Worm (Caenorhabditis elegans) whole organism, mixed stage, embryonic: Measurements from ENCODE around the gene M195.2.

Experiments used
- M03D4.4 ChIP-seq: sonication (generic microtip); optimal IDR thresholded peaks from 2 replicates; lab custom pipeline; 2017; ENCODE audit warnings: mild to moderate bottlenecking, missing genetic modification characterization, missing compliant biosample characterization
- blmp-1 ChIP-seq: fragments of 150-350 bp; optimal IDR thresholded peaks from 2 replicates; lab custom pipeline; 2014; ENCODE audit warnings: missing biosample characterization, missing genetic modification characterization
- hlh-1 ChIP-seq: fragments of 150-350 bp; optimal IDR thresholded peaks from 2 replicates; lab custom pipeline; 2014; ENCODE audit warnings: missing biosample characterization, missing genetic modification reagents, missing genetic modification characterization
- nhr-237 ChIP-seq: fragments of 150-350 bp; optimal IDR thresholded peaks from 2 replicates; lab custom pipeline; 2014; ENCODE audit warnings: missing biosample characterization, missing genetic modification characterization
- nhr-28 ChIP-seq: fragments of 150-350 bp; optimal IDR thresholded peaks from 2 replicates; lab custom pipeline; 2014; ENCODE audit warnings: missing biosample characterization, missing genetic modification characterization
- nhr-76 ChIP-seq: sonication (generic microtip); optimal IDR thresholded peaks from 2 replicates; lab custom pipeline; 2017; ENCODE audit warnings: missing biosample characterization, missing genetic modification characterization
- pha-4 ChIP-seq: fragments of 150-350 bp; optimal IDR thresholded peaks from 2 replicates; lab custom pipeline; 2018; ENCODE audit warnings: missing biosample characterization, missing genetic modification reagents, missing genetic modification characterization
- unc-62 ChIP-seq: fragments of 150-350 bp; optimal IDR thresholded peaks from 2 replicates; lab custom pipeline; 2014; ENCODE audit warnings: missing biosample characterization, missing genetic modification reagents, missing genetic modification characterization

DNA sequence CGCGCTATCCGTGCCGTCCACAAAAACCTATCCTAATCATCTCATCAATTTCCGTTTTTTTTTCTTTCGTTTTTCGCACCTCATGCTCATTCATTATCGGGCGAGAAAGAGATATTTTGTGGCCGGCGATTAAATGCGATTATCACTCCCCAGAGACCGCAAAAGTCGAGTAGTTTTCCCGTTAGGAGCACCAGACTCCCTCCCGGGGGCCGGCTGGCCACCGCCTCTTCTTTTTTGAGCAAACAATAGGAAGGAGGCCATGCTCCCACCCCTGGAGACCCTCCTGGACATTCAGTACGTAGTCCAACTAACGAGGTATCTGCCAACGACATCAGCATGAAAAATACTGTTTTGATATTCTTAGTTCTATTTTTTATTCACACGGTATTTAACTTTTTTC, at the start of gene M195.2:
- TF ChIP-seq nhr-76 (tag; lab: Kevin White, UChicago) (no peak), pha-4 (tag; lab: Kevin White, UChicago) (no peak), unc-62 (GFP tag; lab: Kevin White, UChicago) (no peak), M03D4.4 (no peak), nhr-237 (tag; lab: Kevin White, UChicago) (no peak), nhr-28 (tag; lab: Kevin White, UChicago) (no peak), blmp-1 (no peak), hlh-1 (tag; lab: Kevin White, UChicago) (no peak)
